Worm (Caenorhabditis elegans) whole organism, midembryonic: Measurements from ENCODE around the gene nfu-1.

Experiments
- flt-1 ChIP-seq: fragments of 200-800 bp; sonication (Bioruptor generic); IDR thresholded peaks from 2 replicates; pipeline ENCODE4 v1.3.6; 2022; ENCODE audit warnings: missing genetic modification characterization, missing compliant biosample characterization
- klf-2 ChIP-seq: fragments of 200-800 bp; sonication (Bioruptor generic); conservative IDR thresholded peaks from 2 replicates; pipeline ENCODE4 v1.3.6; 2022; ENCODE audit warnings: missing genetic modification reagents, missing genetic modification characterization, missing compliant biosample characterization
- ztf-23 ChIP-seq: fragments of 200-800 bp; sonication (Bioruptor generic); IDR thresholded peaks from 2 replicates; pipeline ENCODE4 v1.3.6; 2022; ENCODE audit warnings: missing genetic modification reagents, missing genetic modification characterization, missing compliant biosample characterization

DNA sequence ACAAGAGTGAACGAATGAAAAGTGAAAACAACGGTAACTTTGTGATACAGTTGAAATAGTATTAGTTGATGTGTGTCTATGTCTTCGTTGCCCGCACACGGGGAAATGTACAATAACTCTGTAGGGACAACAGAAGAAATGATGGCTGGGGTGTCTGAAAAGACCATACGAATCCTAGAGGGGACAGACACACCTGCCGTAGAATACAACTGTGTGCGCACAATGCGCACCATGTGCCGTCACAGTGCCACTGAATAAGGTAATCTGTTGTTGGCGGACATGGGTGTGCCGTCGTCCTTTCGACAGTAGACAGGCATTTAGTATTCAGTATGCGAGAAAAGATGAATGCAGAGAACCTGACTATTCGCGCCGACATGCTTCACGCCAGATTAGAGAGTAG lies 34.0 kb downstream of the nfu-1 start:
- TF ChIP-seq flt-1 (GFP tag; lab: Robert Waterston, UW), result no peak
- no peak for TF ChIP-seq ztf-23 (GFP tag; lab: Robert Waterston, UW)
- no peak for TF ChIP-seq klf-2
